Worm (Caenorhabditis elegans): Measurements from ENCODE around the gene C14H10.2.
A peak's percentile ranks its signal among the peaks of the same experiment; 100 is the strongest.

ce11 chrX:10194327-10195096 lies 58.2 kb downstream of the C14H10.2 start, which contains the start of gene myrf-2:
- peak; percentile 47 for TF ChIP-seq mep-1 (tag; optimal IDR thresholded peaks at IDR 0.05)
- no peak for TF ChIP-seq nhr-28 (tag; optimal IDR thresholded peaks at IDR 0.05)
- no peak for TF ChIP-seq nhr-84 (tag; optimal IDR thresholded peaks at IDR 0.05)
- TF ChIP-seq skn-1 (tag; optimal IDR thresholded peaks at IDR 0.05) = no peak
- no peak for TF ChIP-seq tbx-2 (tag; optimal IDR thresholded peaks at IDR 0.05)
- TF ChIP-seq unc-130 (tag; optimal IDR thresholded peaks at IDR 0.05) = no peak
- no peak for TF ChIP-seq ztf-4 (tag; optimal IDR thresholded peaks at IDR 0.05)
- no peak for TF ChIP-seq dpl-1 (GFP tag; optimal IDR thresholded peaks at IDR 0.05)
- TF ChIP-seq hlh-4 (tag; optimal IDR thresholded peaks at IDR 0.05) = no peak
- no peak for TF ChIP-seq ama-1 (optimal IDR thresholded peaks at IDR 0.05)
- TF ChIP-seq ets-5 (GFP tag; IDR thresholded peaks at IDR 0.05) = no peak
- no peak for TF ChIP-seq nhr-237 (tag; optimal IDR thresholded peaks at IDR 0.05)
- no peak for TF ChIP-seq fkh-10 (GFP tag; optimal IDR thresholded peaks at IDR 0.05)
- peak; percentile 89 for TF ChIP-seq blmp-1 (tag; optimal IDR thresholded peaks at IDR 0.05)
